Worm (Caenorhabditis elegans) whole organism, late embryonic: ENCODE data around the gene lys-4.
A peak's percentile ranks its signal among the peaks of the same experiment; 100 is the strongest.

Experiments used
- C08G9.2 ChIP-seq: sonication (generic microtip); optimal IDR thresholded peaks from 2 replicates; lab custom pipeline; 2016; ENCODE audit warnings: mild to moderate bottlenecking, missing genetic modification characterization, moderate library complexity, missing compliant biosample characterization
- K02D7.2 ChIP-seq: sonication (generic microtip); optimal IDR thresholded peaks from 2 replicates; lab custom pipeline; 2017; ENCODE audit warnings: mild to moderate bottlenecking, missing genetic modification characterization, missing compliant biosample characterization
- T23F11.4 ChIP-seq: fragments of 200-800 bp; sonication (Bioruptor generic); optimal IDR thresholded peaks from 2 replicates; lab custom pipeline; 2018; ENCODE audit warnings: mild to moderate bottlenecking, missing genetic modification characterization, missing compliant biosample characterization
- ahr-1 ChIP-seq: sonication (generic microtip); optimal IDR thresholded peaks from 2 replicates; lab custom pipeline; 2016; ENCODE audit warnings: missing genetic modification characterization, missing compliant biosample characterization
- ceh-2 ChIP-seq: sonication (generic microtip); optimal IDR thresholded peaks from 2 replicates; lab custom pipeline; 2016; ENCODE audit warnings: missing genotype, missing genetic modification characterization, missing compliant biosample characterization
- ceh-24 ChIP-seq: sonication (generic microtip); optimal IDR thresholded peaks from 2 replicates; lab custom pipeline; 2016; ENCODE audit warnings: mild to moderate bottlenecking, missing genetic modification characterization, missing compliant biosample characterization
- ceh-31 ChIP-seq: sonication (generic microtip); optimal IDR thresholded peaks from 2 replicates; lab custom pipeline; 2016; ENCODE audit warnings: missing genetic modification characterization, missing compliant biosample characterization
- ceh-34 ChIP-seq: sonication (generic microtip); optimal IDR thresholded peaks from 2 replicates; lab custom pipeline; 2016; ENCODE audit warnings: mild to moderate bottlenecking, missing genetic modification characterization, missing compliant biosample characterization
- ceh-6 ChIP-seq: fragments of 200-800 bp; sonication (Bioruptor generic); optimal IDR thresholded peaks from 2 replicates; lab custom pipeline; 2018; ENCODE audit warnings: mild to moderate bottlenecking, missing genetic modification characterization, missing compliant biosample characterization
- ceh-9 ChIP-seq: sonication (generic microtip); optimal IDR thresholded peaks from 2 replicates; lab custom pipeline; 2016; ENCODE audit warnings: mild to moderate bottlenecking, missing genetic modification characterization, inconsistent platforms, missing compliant biosample characterization
- che-1 ChIP-seq: sonication (generic microtip); optimal IDR thresholded peaks from 2 replicates; lab custom pipeline; 2016; ENCODE audit warnings: mild to moderate bottlenecking, missing genetic modification characterization, missing compliant biosample characterization
- dve-1 ChIP-seq: sonication (generic microtip); optimal IDR thresholded peaks from 2 replicates; lab custom pipeline; 2017; ENCODE audit warnings: antibody characterized with exemption, mild to moderate bottlenecking, missing genetic modification characterization, missing compliant biosample characterization
- ets-4 ChIP-seq: sonication (generic microtip); optimal IDR thresholded peaks from 2 replicates; lab custom pipeline; 2016; ENCODE audit warnings: missing genetic modification characterization, missing compliant biosample characterization
- eyg-1 ChIP-seq: sonication (generic microtip); optimal IDR thresholded peaks from 2 replicates; lab custom pipeline; 2016; ENCODE audit warnings: missing genotype, missing genetic modification characterization, missing compliant biosample characterization
- fkh-10 ChIP-seq: fragments of 150-350 bp; optimal IDR thresholded peaks from 2 replicates; lab custom pipeline; 2014; ENCODE audit warnings: missing biosample characterization, missing genetic modification reagents, missing genetic modification characterization
- fkh-6 ChIP-seq: sonication (generic microtip); optimal IDR thresholded peaks from 2 replicates; lab custom pipeline; 2016; ENCODE audit warnings: missing genetic modification characterization, missing compliant biosample characterization
- gmeb-2 ChIP-seq: sonication (generic microtip); optimal IDR thresholded peaks from 2 replicates; lab custom pipeline; 2016; ENCODE audit warnings: missing genetic modification characterization, inconsistent platforms, missing compliant biosample characterization
- hlh-30 ChIP-seq: sonication (generic microtip); optimal IDR thresholded peaks from 2 replicates; lab custom pipeline; 2017; ENCODE audit warnings: antibody characterized with exemption, missing genetic modification characterization, missing compliant biosample characterization; ENCODE audit not compliant: insufficient read depth
- hlh-6 ChIP-seq: sonication (generic microtip); optimal IDR thresholded peaks from 2 replicates; lab custom pipeline; 2016; ENCODE audit warnings: missing genotype, missing genetic modification characterization, missing compliant biosample characterization
- mec-3 ChIP-seq: sonication (generic microtip); optimal IDR thresholded peaks from 2 replicates; lab custom pipeline; 2016; ENCODE audit warnings: borderline replicate concordance, missing genetic modification characterization, missing compliant biosample characterization
- nfya-1 ChIP-seq: sonication (generic microtip); optimal IDR thresholded peaks from 2 replicates; lab custom pipeline; 2017; ENCODE audit warnings: missing genetic modification characterization, mild to moderate bottlenecking, missing compliant biosample characterization, antibody characterized with exemption, moderate library complexity
- nhr-232 ChIP-seq: sonication (generic microtip); optimal IDR thresholded peaks from 2 replicates; lab custom pipeline; 2016; ENCODE audit warnings: missing genetic modification characterization, missing compliant biosample characterization
- odd-2 ChIP-seq: sonication (generic microtip); optimal IDR thresholded peaks from 2 replicates; lab custom pipeline; 2017; ENCODE audit warnings: antibody characterized with exemption, mild to moderate bottlenecking, missing genetic modification characterization, missing compliant biosample characterization
- pag-3 ChIP-seq: sonication (generic microtip); optimal IDR thresholded peaks from 2 replicates; lab custom pipeline; 2016; ENCODE audit warnings: missing compliant biosample characterization, missing genetic modification characterization, borderline replicate concordance
- pqm-1 ChIP-seq: sonication (generic microtip); optimal IDR thresholded peaks from 2 replicates; lab custom pipeline; 2016; ENCODE audit warnings: missing genetic modification characterization, missing compliant biosample characterization
- pros-1 ChIP-seq: fragments of 150-350 bp; optimal IDR thresholded peaks from 2 replicates; lab custom pipeline; 2014; ENCODE audit warnings: missing biosample characterization, missing genetic modification reagents, missing genetic modification characterization
- ref-2 ChIP-seq: sonication (generic microtip); optimal IDR thresholded peaks from 2 replicates; lab custom pipeline; 2016; ENCODE audit warnings: missing genetic modification characterization, missing compliant biosample characterization
- rnt-1 ChIP-seq: sonication (generic microtip); optimal IDR thresholded peaks from 2 replicates; lab custom pipeline; 2016; ENCODE audit warnings: missing genetic modification characterization, missing compliant biosample characterization
- sox-2 ChIP-seq: fragments of 200-800 bp; sonication (Bioruptor generic); IDR thresholded peaks from 2 replicates; pipeline ENCODE4 v1.3.6; 2022; ENCODE audit warnings: missing genetic modification reagents, missing genetic modification characterization, missing compliant biosample characterization
- unc-3 ChIP-seq, 2 experiments: fragments of 200-800 bp in 1 of 2; sonication (Bioruptor generic) in 1 of 2; sonication (generic microtip) in 1 of 2; conservative IDR thresholded peaks in 1 of 2; optimal IDR thresholded peaks in 1 of 2; 2 replicates each; pipeline versions ENCODE4 v1.3.6 to Lab custom; 2016 to 2022; ENCODE audit warnings: missing compliant biosample characterization in 2 of 2, missing genetic modification characterization in 2 of 2, missing genetic modification reagents in 1 of 2
- unc-42 ChIP-seq: sonication (generic microtip); optimal IDR thresholded peaks from 2 replicates; lab custom pipeline; 2016; ENCODE audit warnings: missing genotype, missing genetic modification characterization, missing compliant biosample characterization
- unc-86 ChIP-seq: sonication (generic microtip); optimal IDR thresholded peaks from 2 replicates; lab custom pipeline; 2016; ENCODE audit warnings: missing genetic modification characterization, missing compliant biosample characterization
- zip-5 ChIP-seq: sonication (generic microtip); optimal IDR thresholded peaks from 2 replicates; lab custom pipeline; 2016; ENCODE audit warnings: missing genetic modification characterization, missing compliant biosample characterization

The lys-4 gene

ce11 chrIV:11593415-11594190, 29.4 kb downstream of the lys-4 start, which contains the start of gene F40F11.3 (continued):
- TF ChIP-seq ceh-9 (tag; lab: Kevin White, UChicago) (no peak), pros-1 (tag; lab: Kevin White, UChicago) (peak; percentile 76), K02D7.2 (tag; lab: Kevin White, UChicago) (no peak), ceh-24 (tag; lab: Kevin White, UChicago) (no peak), hlh-30 (tag; lab: Kevin White, UChicago) (peak; percentile 68), ets-4 (tag; lab: Kevin White, UChicago) (no peak), pqm-1 (tag; lab: Kevin White, UChicago) (no peak)

ce11 chrIV:11592820-11593219, 30.2 kb downstream of the lys-4 start:
- TF ChIP-seq fkh-10 (GFP tag; lab: Kevin White, UChicago) (no peak), ets-4 (tag; lab: Kevin White, UChicago) (peak; percentile 44), unc-86 (tag; lab: Kevin White, UChicago) (no peak), mec-3 (no peak), hlh-6 (no peak), eyg-1 (no peak), unc-42 (tag; lab: Kevin White, UChicago) (no peak), sox-2 (GFP tag; lab: Robert Waterston, UW) (no peak), T23F11.4 (GFP tag; lab: Kevin White, UChicago) (no peak), ref-2 (tag; lab: Kevin White, UChicago) (no peak), rnt-1 (tag; lab: Kevin White, UChicago) (no peak), ceh-31 (peak; percentile 12), C08G9.2 (tag; lab: Kevin White, UChicago) (peak; percentile 55), ceh-2 (tag; lab: Kevin White, UChicago) (peak; percentile 36), ceh-34 (tag; lab: Kevin White, UChicago) (no peak), pros-1 (tag; lab: Kevin White, UChicago) (no peak), odd-2 (tag; lab: Kevin White, UChicago) (no peak), ceh-9 (tag; lab: Kevin White, UChicago) (no peak), zip-5 (peak; percentile 66), ahr-1 (tag; lab: Kevin White, UChicago) (no peak), unc-3 (GFP tag; conservative IDR thresholded peaks at IDR 0.05; lab: Robert Waterston, UW) (no peak), unc-3 (tag; optimal IDR thresholded peaks at IDR 0.05; lab: Kevin White, UChicago) (no peak)

- TF ChIP-seq ref-2 (tag; lab: Kevin White, UChicago), result no peak
- no peak for TF ChIP-seq hlh-30 (tag; lab: Kevin White, UChicago)
- no peak for TF ChIP-seq eyg-1
- TF ChIP-seq pag-3 (tag; lab: Kevin White, UChicago), result no peak
- no peak for TF ChIP-seq dve-1
- no peak for TF ChIP-seq nfya-1 (tag; lab: Kevin White, UChicago)
- no peak for TF ChIP-seq ceh-6 (GFP tag; lab: Kevin White, UChicago)
- no peak for TF ChIP-seq fkh-6 (tag; lab: Kevin White, UChicago)
- no peak for TF ChIP-seq ceh-34 (tag; lab: Kevin White, UChicago)
- TF ChIP-seq unc-42 (tag; lab: Kevin White, UChicago), result no peak
- no peak for TF ChIP-seq pros-1 (tag; lab: Kevin White, UChicago)
- no peak for TF ChIP-seq fkh-10 (GFP tag; lab: Kevin White, UChicago)
- no peak for TF ChIP-seq K02D7.2 (tag; lab: Kevin White, UChicago)
- no peak for TF ChIP-seq gmeb-2 (tag; lab: Kevin White, UChicago)
- no peak for TF ChIP-seq nhr-232
- TF ChIP-seq che-1 (tag; lab: Kevin White, UChicago), result no peak
- TF ChIP-seq, all 69 proteins: peak for 0
Measured at ce11 chrIV:11592165-11592564, 30.8 kb downstream of the lys-4 start, which contains the start of gene spe-36. spe-36 (minus strand) TSS chrIV:11592265.
